Fruit fly (Drosophila melanogaster): ENCODE measurements around the gene CG44198.
A peak's percentile ranks its signal among the peaks of the same experiment; 100 is the strongest.

The CG44198 gene

dm6 chr2L:13145035-13145683 lies 26.2 kb upstream of the CG44198 start (continued):
- TF ChIP-seq CG3163 (GFP tag; optimal IDR thresholded peaks at IDR 0.05), result peak; percentile 38
- TF ChIP-seq CG10431 (GFP tag; optimal IDR thresholded peaks at IDR 0.05), result no peak
- TF ChIP-seq tin (GFP tag; optimal IDR thresholded peaks at IDR 0.05), result peak; percentile 58
- TF ChIP-seq otp (GFP tag; IDR thresholded peaks at IDR 0.05), result peak; percentile 57; the same call in 2 of the 3 replicates
- no peak for TF ChIP-seq Mad (GFP tag; optimal IDR thresholded peaks at IDR 0.05)
- TF ChIP-seq Bteb2 (GFP tag; optimal IDR thresholded peaks at IDR 0.05), result peak; percentile 86
- peak; percentile 79 for TF ChIP-seq esg (GFP tag; conservative IDR thresholded peaks at IDR 0.05)
- TF ChIP-seq inv (GFP tag; IDR thresholded peaks at IDR 0.05; ENCODE audit: partially characterized antibody), result no peak
- peak; percentile 33 to 81 for TF ChIP-seq Hr51 (GFP tag; optimal IDR thresholded peaks at IDR 0.05)
- peak; percentile 60 for TF ChIP-seq CG18476 (GFP tag; optimal IDR thresholded peaks at IDR 0.05)
- 0 out of 2 replicates have a peak, but pooled peaks have one; percentile 10 for TF ChIP-seq wor (GFP tag; IDR thresholded peaks at IDR 0.05)
- peak; percentile 74 for TF ChIP-seq E2f1 (GFP tag; IDR thresholded peaks at IDR 0.05)
- TF ChIP-seq psq (GFP tag; optimal IDR thresholded peaks at IDR 0.05), result no peak
- no peak for TF ChIP-seq nom (GFP tag; optimal IDR thresholded peaks at IDR 0.05)
- TF ChIP-seq Mes4 (GFP tag; optimal IDR thresholded peaks at IDR 0.05), result peak; percentile 47
- TF ChIP-seq ash1 (GFP tag; optimal IDR thresholded peaks at IDR 0.05), result no peak
- peak; percentile 90 for TF ChIP-seq Meics (GFP tag; optimal IDR thresholded peaks at IDR 0.05)
- peak; percentile 68 for TF ChIP-seq CG15514 (GFP tag; optimal IDR thresholded peaks at IDR 0.05)
- no peak for TF ChIP-seq hth (optimal IDR thresholded peaks at IDR 0.05)
- TF ChIP-seq chinmo (GFP tag; IDR thresholded peaks at IDR 0.05; ENCODE audit: partially characterized antibody), result peak; percentile 84; the same call in 2 of the 4 replicates
- no peak for TF ChIP-seq hbn (GFP tag; IDR thresholded peaks at IDR 0.05; ENCODE audit: partially characterized antibody)
- TF ChIP-seq chn (GFP tag; optimal IDR thresholded peaks at IDR 0.05), result peak; percentile 45
- peak; percentile 88 for TF ChIP-seq Ptx1 (GFP tag; IDR thresholded peaks at IDR 0.05)
- TF ChIP-seq aop (GFP tag; IDR thresholded peaks at IDR 0.05), result no peak
- TF ChIP-seq CG3726 (GFP tag; IDR thresholded peaks at IDR 0.05), result 0 out of 3 replicates have a peak, but pooled peaks have one; percentile 40
- TF ChIP-seq ranshi (GFP tag; IDR thresholded peaks at IDR 0.05), result peak; percentile 82
- peak; percentile 63 for TF ChIP-seq CG12219 (GFP tag; optimal IDR thresholded peaks at IDR 0.05)
- TF ChIP-seq BtbVII (GFP tag; optimal IDR thresholded peaks at IDR 0.05), result peak; percentile 75
- TF ChIP-seq gce (GFP tag; IDR thresholded peaks at IDR 0.05), result 0 out of 3 replicates have a peak, but pooled peaks have one; percentile 59
- TF ChIP-seq CG34224 (GFP tag; IDR thresholded peaks at IDR 0.05; ENCODE audit: partially characterized antibody), result no peak
- TF ChIP-seq TFAM (GFP tag; optimal IDR thresholded peaks at IDR 0.05), result no peak
- TF ChIP-seq Nf-YC (tag; optimal IDR thresholded peaks at IDR 0.05), result peak; percentile 76
- peak; percentile 30 for TF ChIP-seq Sry-δ (GFP tag; optimal IDR thresholded peaks at IDR 0.05)
- no peak for TF ChIP-seq zf30C (GFP tag; optimal IDR thresholded peaks at IDR 0.05)
- TF ChIP-seq odd (GFP tag; optimal IDR thresholded peaks at IDR 0.05), result peak; percentile 64
- TF ChIP-seq CG17829 (tag; optimal IDR thresholded peaks at IDR 0.05), result peak; percentile 64
- TF ChIP-seq CG18262 (tag; optimal IDR thresholded peaks at IDR 0.05), result peak; percentile 62
- peak; percentile 71 for TF ChIP-seq sug (tag; optimal IDR thresholded peaks at IDR 0.05)
- no peak for TF ChIP-seq CG10565 (GFP tag; optimal IDR thresholded peaks at IDR 0.05)
- no peak for TF ChIP-seq lbe (GFP tag; optimal IDR thresholded peaks at IDR 0.05)
- peak; percentile 77 for TF ChIP-seq eyg (GFP tag; optimal IDR thresholded peaks at IDR 0.05)
- TF ChIP-seq H15 (GFP tag; IDR thresholded peaks at IDR 0.05), result peak; percentile 66; the same call in 2 of the 3 replicates
- peak; percentile 58 for TF ChIP-seq CG12942 (GFP tag; optimal IDR thresholded peaks at IDR 0.05)
- TF ChIP-seq CG9609 (GFP tag; optimal IDR thresholded peaks at IDR 0.05), result peak; percentile 57
- peak; percentile 73; the same call in 1 of the 2 replicates for TF ChIP-seq rib (GFP tag; IDR thresholded peaks at IDR 0.05)
- peak in 1 of 2 experiments; percentile 17 for TF ChIP-seq Hr78 (GFP tag; optimal IDR thresholded peaks at IDR 0.05)
- peak; percentile 50 for TF ChIP-seq run (tag; optimal IDR thresholded peaks at IDR 0.05)
- TF ChIP-seq cas (GFP tag; IDR thresholded peaks at IDR 0.05), result peak; percentile 45; the same call in 1 of the 2 replicates
